Worm (Caenorhabditis elegans) whole organism, L1 larva: ENCODE measurements around the gene svh-11.

ENCODE experiments used
- C04F5.9 ChIP-seq: sonication (generic microtip); optimal IDR thresholded peaks from 2 replicates; lab custom pipeline; 2016; ENCODE audit warnings: missing genetic modification characterization, missing compliant biosample characterization
- aha-1 ChIP-seq: fragments of 150-350 bp; optimal IDR thresholded peaks from 2 replicates; lab custom pipeline; 2014; ENCODE audit warnings: missing biosample characterization, missing genetic modification characterization
- aly-2 ChIP-seq: fragments of 150-350 bp; optimal IDR thresholded peaks from 2 replicates; lab custom pipeline; 2014; ENCODE audit warnings: missing biosample characterization, missing genetic modification characterization
- ceh-63 ChIP-seq: fragments of 200-800 bp; sonication (Bioruptor generic); optimal IDR thresholded peaks from 2 replicates; lab custom pipeline; 2018; ENCODE audit warnings: mild to moderate bottlenecking, missing genetic modification characterization, missing compliant biosample characterization
- ceh-82 ChIP-seq, 3 experiments: fragments of 150-350 bp in 1 of 3; sonication (generic microtip) in 2 of 3; optimal IDR thresholded peaks; 2 replicates each; lab custom pipeline; 2014 to 2017; ENCODE audit warnings: missing biosample characterization in 3 of 3, missing genetic modification characterization in 3 of 3
- ceh-90 ChIP-seq: sonication (generic microtip); optimal IDR thresholded peaks from 2 replicates; lab custom pipeline; 2016; ENCODE audit warnings: missing genetic modification characterization, missing compliant biosample characterization
- ces-1 ChIP-seq: fragments of 150-350 bp; optimal IDR thresholded peaks from 2 replicates; lab custom pipeline; 2014; ENCODE audit warnings: missing biosample characterization, missing genetic modification reagents, missing genetic modification characterization
- dpl-1 ChIP-seq, 3 experiments: fragments of 150-350 bp in 2 of 3; sonication (generic microtip) in 1 of 3; optimal IDR thresholded peaks; 2 replicates each; lab custom pipeline; 2014 to 2017; ENCODE audit warnings: missing biosample characterization in 3 of 3, missing genetic modification characterization in 3 of 3, missing genetic modification reagents in 3 of 3
- dsc-1 ChIP-seq: sonication (generic microtip); optimal IDR thresholded peaks from 2 replicates; lab custom pipeline; 2016; ENCODE audit warnings: mild to moderate bottlenecking, missing genetic modification characterization, missing compliant biosample characterization
- efl-1 ChIP-seq, 4 experiments: fragments of 150-350 bp; optimal IDR thresholded peaks in 3 of 4; peaks in 1 of 4; 1 replicate in 1 of 4; 2 replicates in 3 of 4; lab custom pipeline; 2014; ENCODE audit warnings: missing biosample characterization in 2 of 4, missing genetic modification characterization in 2 of 4, missing genetic modification reagents in 2 of 4
- efl-3 ChIP-seq: fragments of 200-800 bp; sonication (Bioruptor generic); optimal IDR thresholded peaks from 2 replicates; lab custom pipeline; 2018; ENCODE audit warnings: mild to moderate bottlenecking, missing genetic modification characterization, missing compliant biosample characterization
- egl-27 ChIP-seq, 2 experiments: fragments of 150-350 bp in 1 of 2; sonication (generic microtip); optimal IDR thresholded peaks; 3 replicates each; lab custom pipeline; 2017 to 2018; ENCODE audit warnings: missing biosample characterization in 2 of 2, missing genetic modification characterization in 2 of 2, missing genetic modification reagents in 2 of 2
- elt-2 ChIP-seq: sonication (generic microtip); optimal IDR thresholded peaks from 2 replicates; lab custom pipeline; 2016; ENCODE audit warnings: missing genetic modification characterization, mild to moderate bottlenecking, inconsistent platforms, missing compliant biosample characterization, missing genetic modification reagents
- fkh-4 ChIP-seq: sonication (generic microtip); optimal IDR thresholded peaks from 2 replicates; lab custom pipeline; 2016; ENCODE audit warnings: missing compliant biosample characterization, missing genetic modification characterization, borderline replicate concordance
- fkh-8 ChIP-seq: sonication (generic microtip); optimal IDR thresholded peaks from 2 replicates; lab custom pipeline; 2016; ENCODE audit warnings: mild to moderate bottlenecking, missing genetic modification characterization, missing compliant biosample characterization
- fos-1 ChIP-seq: fragments of 150-350 bp; optimal IDR thresholded peaks from 2 replicates; lab custom pipeline; 2014; ENCODE audit warnings: missing biosample characterization, missing genetic modification characterization
- grh-1 ChIP-seq: fragments of 200-800 bp; sonication (Bioruptor generic); IDR thresholded peaks from 2 replicates; pipeline ENCODE4 v1.3.6; 2022; ENCODE audit warnings: missing genetic modification reagents, missing genetic modification characterization, missing compliant biosample characterization
- isw-1 ChIP-seq: fragments of 200-800 bp; sonication (Bioruptor generic); IDR thresholded peaks from 2 replicates; pipeline ENCODE4 v1.3.6; 2022; ENCODE audit warnings: missing genetic modification characterization, missing compliant biosample characterization
- jun-1 ChIP-seq: fragments of 150-350 bp; optimal IDR thresholded peaks from 2 replicates; lab custom pipeline; 2014; ENCODE audit warnings: missing biosample characterization, missing genetic modification reagents, missing genetic modification characterization
- lin-14 ChIP-seq: fragments of 200-800 bp; sonication (Bioruptor generic); optimal IDR thresholded peaks from 2 replicates; lab custom pipeline; 2018; ENCODE audit warnings: mild to moderate bottlenecking, missing genetic modification characterization, moderate library complexity, missing compliant biosample characterization
- lin-35 ChIP-seq, 2 experiments: fragments of 150-350 bp; optimal IDR thresholded peaks; 2 replicates each; lab custom pipeline; 2014; ENCODE audit warnings: missing biosample characterization in 2 of 2, missing genetic modification characterization in 2 of 2, missing genetic modification reagents in 2 of 2
- lir-3 ChIP-seq: sonication (generic microtip); optimal IDR thresholded peaks from 2 replicates; lab custom pipeline; 2016; ENCODE audit warnings: mild to moderate bottlenecking, missing genetic modification characterization, moderate library complexity, missing compliant biosample characterization; ENCODE audit not compliant: poor library complexity
- lsy-2 ChIP-seq, 2 experiments: fragments of 150-350 bp; optimal IDR thresholded peaks; 2 replicates each; lab custom pipeline; 2014; ENCODE audit warnings: missing biosample characterization in 2 of 2, missing genetic modification characterization in 2 of 2
- mdl-1 ChIP-seq, 2 experiments: fragments of 150-350 bp; optimal IDR thresholded peaks; 2 replicates each; lab custom pipeline; 2014 to 2017; ENCODE audit warnings: missing biosample characterization in 2 of 2, missing genetic modification characterization in 2 of 2, inconsistent platforms in 1 of 2
- nhr-237 ChIP-seq: fragments of 150-350 bp; optimal IDR thresholded peaks from 2 replicates; lab custom pipeline; 2014; ENCODE audit warnings: missing biosample characterization, missing genetic modification characterization
- nhr-76 ChIP-seq: sonication (generic microtip); optimal IDR thresholded peaks from 2 replicates; lab custom pipeline; 2017; ENCODE audit warnings: missing biosample characterization, missing genetic modification characterization
- nhr-85 ChIP-seq: sonication (generic microtip); peaks from one replicate; lab custom pipeline; 2016; ENCODE audit warnings: missing genetic modification characterization, inconsistent platforms, missing compliant biosample characterization
- pax-3 ChIP-seq: fragments of 200-800 bp; sonication (Bioruptor generic); optimal IDR thresholded peaks from 2 replicates; lab custom pipeline; 2018; ENCODE audit warnings: mild to moderate bottlenecking, missing genetic modification characterization, moderate library complexity, missing compliant biosample characterization
- snu-23 ChIP-seq: sonication (generic microtip); optimal IDR thresholded peaks from 2 replicates; lab custom pipeline; 2016; ENCODE audit warnings: missing genetic modification characterization, missing compliant biosample characterization
- sptf-1 ChIP-seq: fragments of 150-350 bp; optimal IDR thresholded peaks from 2 replicates; lab custom pipeline; 2014; ENCODE audit warnings: missing biosample characterization, missing genetic modification characterization
- sup-37 ChIP-seq: fragments of 200-800 bp; sonication (Bioruptor generic); optimal IDR thresholded peaks from 2 replicates; lab custom pipeline; 2018; ENCODE audit warnings: mild to moderate bottlenecking, missing genetic modification characterization, missing compliant biosample characterization
- swsn-7 ChIP-seq: sonication (generic microtip); optimal IDR thresholded peaks from 2 replicates; lab custom pipeline; 2016; ENCODE audit warnings: missing genetic modification characterization, missing compliant biosample characterization
- tlp-1 ChIP-seq: fragments of 150-350 bp; optimal IDR thresholded peaks from 2 replicates; lab custom pipeline; 2014; ENCODE audit warnings: missing biosample characterization, missing genetic modification characterization
- unc-86 ChIP-seq: sonication (generic microtip); optimal IDR thresholded peaks from 2 replicates; lab custom pipeline; 2016; ENCODE audit warnings: missing genetic modification characterization, missing compliant biosample characterization
- xbp-1 ChIP-seq: sonication (generic microtip); optimal IDR thresholded peaks from 2 replicates; lab custom pipeline; 2016; ENCODE audit warnings: missing genetic modification characterization, missing compliant biosample characterization
- ztf-11 ChIP-seq, 2 experiments: sonication (generic microtip); optimal IDR thresholded peaks; 2 replicates each; lab custom pipeline; 2016 to 2017; ENCODE audit warnings: missing genetic modification characterization in 2 of 2, missing biosample characterization in 1 of 2, missing compliant biosample characterization in 1 of 2
- ztf-4 ChIP-seq: fragments of 150-350 bp; optimal IDR thresholded peaks from 2 replicates; lab custom pipeline; 2014; ENCODE audit warnings: missing biosample characterization, missing genetic modification characterization

Gene svh-11

DNA sequence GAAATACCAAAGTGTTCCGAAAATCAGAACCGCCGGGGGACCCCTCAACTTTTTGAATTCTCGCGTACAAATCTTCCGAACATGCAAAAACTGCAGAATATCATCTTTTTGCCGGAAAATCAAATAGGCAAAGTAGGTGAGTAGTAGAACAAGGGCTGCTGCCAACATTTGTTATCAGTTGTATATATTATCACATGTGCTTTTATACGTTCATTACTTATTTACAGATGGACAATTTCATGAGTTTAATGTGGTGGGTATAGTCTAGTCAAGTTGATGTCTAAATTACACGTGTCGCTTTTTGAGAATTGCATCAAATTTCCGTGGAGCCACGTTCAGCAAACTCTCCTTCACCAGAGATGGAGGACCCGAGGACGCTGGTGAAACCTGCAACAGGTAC is 5.7 kb upstream of the svh-11 start, which contains the start of gene cyp-32B1:
cyp-32B1 (minus strand) TSS at position 176 of the 400 bp plus-strand sequence.
- peak in 1 of 2 experiments; percentile 5 for TF ChIP-seq lin-35 (GFP tag; optimal IDR thresholded peaks at IDR 0.05; lab: Kevin White, UChicago)
- TF ChIP-seq elt-2, result peak; percentile 34
- no peak for TF ChIP-seq ceh-82 (tag; optimal IDR thresholded peaks at IDR 0.05; lab: Kevin White, UChicago)

DNA sequence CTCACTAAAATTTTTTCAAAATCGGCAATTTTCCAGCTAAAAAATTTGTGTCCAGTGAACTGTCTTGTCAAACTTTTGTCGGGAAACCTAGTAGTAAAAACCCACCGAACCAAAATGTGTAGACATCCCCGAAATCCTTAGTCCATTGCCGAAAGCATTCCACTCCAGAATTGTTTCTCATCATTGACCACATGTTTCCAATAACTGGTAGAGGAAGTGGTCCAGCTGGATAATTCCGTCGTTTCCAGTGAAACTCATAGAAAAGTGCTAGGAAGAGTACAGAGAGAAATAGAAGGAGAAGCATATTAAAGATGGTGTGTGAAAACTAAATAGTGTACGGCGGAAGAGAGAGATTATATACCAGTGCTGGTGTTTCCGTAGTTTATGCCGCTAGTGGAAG is 2.8 kb upstream of the svh-11 start, which contains the start of gene cyp-33C12:
cyp-33C12 (minus strand) TSS at position 321 of the 400 bp plus-strand sequence.
- TF ChIP-seq sptf-1 (tag; lab: Kevin White, UChicago), result no peak
- TF ChIP-seq xbp-1 (tag; lab: Kevin White, UChicago), result no peak
- TF ChIP-seq fkh-4 (tag; lab: Kevin White, UChicago), result peak; percentile 71
- no peak for TF ChIP-seq tlp-1 (tag; lab: Kevin White, UChicago)
- TF ChIP-seq aha-1 (tag; lab: Kevin White, UChicago), result no peak
- TF ChIP-seq ztf-11 (tag; optimal IDR thresholded peaks at IDR 0.05; lab: Kevin White, UChicago), result no peak
- TF ChIP-seq dpl-1 (GFP tag; optimal IDR thresholded peaks at IDR 0.05; lab: Kevin White, UChicago), result no peak
- peak; percentile 91 for TF ChIP-seq dsc-1

DNA sequence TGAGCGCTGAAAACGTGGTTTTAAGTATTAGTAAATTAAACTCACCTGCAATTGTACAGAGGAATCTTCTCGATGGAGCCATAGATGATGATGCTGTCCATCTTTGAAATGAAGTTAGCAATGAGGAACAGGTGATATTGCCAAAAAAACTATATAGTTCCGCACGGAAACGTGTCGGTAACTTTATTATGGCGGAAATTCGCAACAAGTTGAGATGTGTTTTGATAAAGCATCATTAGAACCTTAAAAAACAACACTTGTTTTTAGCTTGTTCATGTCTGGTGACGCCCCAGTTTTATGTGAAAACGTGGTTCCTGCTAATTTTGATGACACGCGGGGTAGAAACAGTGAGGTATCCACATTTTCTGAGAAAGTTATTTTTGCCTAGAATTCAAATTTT is 720 bp upstream of the svh-11 start, which contains the start of gene srt-40:
srt-40 (minus strand) TSS at position 101 of the 400 bp plus-strand sequence.
- TF ChIP-seq egl-27 (tag; optimal IDR thresholded peaks at IDR 0.05; lab: Kevin White, UChicago) (no peak), nhr-85 (no peak), lsy-2 (tag; optimal IDR thresholded peaks at IDR 0.05; lab: Kevin White, UChicago) (no peak), lin-14 (no peak), sup-37 (no peak), aly-2 (tag; lab: Kevin White, UChicago) (no peak), nhr-76 (no peak), efl-1 (optimal IDR thresholded peaks at IDR 0.05; lab: Kevin White, UChicago) (no peak), efl-1 (GFP tag; optimal IDR thresholded peaks at IDR 0.05 in 1 of 2; lab: Kevin White, UChicago) (no peak), ztf-4 (tag; lab: Kevin White, UChicago) (no peak), snu-23 (GFP tag; lab: Kevin White, UChicago) (no peak), unc-86 (tag; lab: Kevin White, UChicago) (no peak), fkh-8 (tag; lab: Kevin White, UChicago) (no peak), C04F5.9 (no peak), ces-1 (GFP tag; lab: Kevin White, UChicago) (no peak), ceh-63 (GFP tag; lab: Kevin White, UChicago) (no peak), fos-1 (no peak), grh-1 (GFP tag; lab: Robert Waterston, UW) (no peak)

- no peak for TF ChIP-seq efl-1 (optimal IDR thresholded peaks at IDR 0.05; lab: Kevin White, UChicago)
- no peak for TF ChIP-seq efl-1 (GFP tag; optimal IDR thresholded peaks at IDR 0.05 in 1 of 2; lab: Kevin White, UChicago)
- no peak for TF ChIP-seq tlp-1 (tag; lab: Kevin White, UChicago)
- TF ChIP-seq nhr-85, result no peak
- no peak for TF ChIP-seq nhr-237
- TF ChIP-seq mdl-1 (tag; optimal IDR thresholded peaks at IDR 0.05; lab: Kevin White, UChicago), result no peak
- no peak for TF ChIP-seq pax-3 (tag; lab: Kevin White, UChicago)
- TF ChIP-seq swsn-7 (tag; lab: Kevin White, UChicago), result no peak
- no peak for TF ChIP-seq efl-3 (GFP tag; lab: Kevin White, UChicago)
- no peak for TF ChIP-seq lin-14
- TF ChIP-seq ceh-90, result no peak
- no peak for TF ChIP-seq isw-1 (GFP tag; lab: Robert Waterston, UW)
- no peak for TF ChIP-seq aly-2 (tag; lab: Kevin White, UChicago)
- TF ChIP-seq dsc-1, result no peak
- TF ChIP-seq jun-1 (tag; lab: Kevin White, UChicago), result no peak
- no peak for TF ChIP-seq lir-3 (tag; lab: Kevin White, UChicago)
Observed at ce11 chrV:2207527-2207926, 626 bp downstream of the svh-11 start.
